Fruit fly (Drosophila melanogaster): ENCODE measurements around the gene alphaTub85E.

Gene alphaTub85E

dm6 chr3R:9770127-9770526, 37.1 kb upstream of the alphaTub85E start (continued):
- TF ChIP-seq CG13775 (GFP tag; optimal IDR thresholded peaks at IDR 0.05) (no peak), chif (GFP tag; optimal IDR thresholded peaks at IDR 0.05) (no peak), E2f2 (GFP tag; IDR thresholded peaks at IDR 0.05) (no peak), psq (GFP tag; optimal IDR thresholded peaks at IDR 0.05) (no peak), Six4 (GFP tag; optimal IDR thresholded peaks at IDR 0.05) (no peak), CG7271 (tag; optimal IDR thresholded peaks at IDR 0.05) (no peak), wdn (GFP tag; IDR thresholded peaks at IDR 0.05) (no peak), CG34224 (GFP tag; IDR thresholded peaks at IDR 0.05; ENCODE audit: partially characterized antibody) (0 out of 3 replicates have a peak, but pooled peaks have one; percentile 26), Ada2b (GFP tag; IDR thresholded peaks at IDR 0.05) (no peak), CG8359 (GFP tag; optimal IDR thresholded peaks at IDR 0.05; ENCODE audit: borderline replicate concordance) (no peak), CG3847 (GFP tag; IDR thresholded peaks at IDR 0.05) (no peak), Hey (tag; optimal IDR thresholded peaks at IDR 0.05) (no peak), CG16863 (GFP tag; optimal IDR thresholded peaks at IDR 0.05) (no peak), onecut (GFP tag; IDR thresholded peaks at IDR 0.05) (no peak), Aef1 (GFP tag; IDR thresholded peaks at IDR 0.05) (no peak), so (GFP tag; IDR thresholded peaks at IDR 0.05) (no peak), CG12769 (tag; optimal IDR thresholded peaks at IDR 0.05) (peak; percentile 80), Max (GFP tag; optimal IDR thresholded peaks at IDR 0.05) (no peak), Ets97D (GFP tag; optimal IDR thresholded peaks at IDR 0.05) (no peak), CG10209 (GFP tag; optimal IDR thresholded peaks at IDR 0.05) (no peak), lab (GFP tag; optimal IDR thresholded peaks at IDR 0.05) (peak; percentile 7), ERR (GFP tag; optimal IDR thresholded peaks at IDR 0.05) (no peak), CG11456 (GFP tag; IDR thresholded peaks at IDR 0.05) (no peak), HmgD (GFP tag; optimal IDR thresholded peaks at IDR 0.05) (no peak), Trl (optimal IDR thresholded peaks at IDR 0.05) (peak in 1 of 2 experiments; percentile 56), Trl (GFP tag; optimal IDR thresholded peaks at IDR 0.05) (no peak), CG17361 (GFP tag; IDR thresholded peaks at IDR 0.05) (no peak), Med (GFP tag) (peak; percentile 51), CG31388 (GFP tag; optimal IDR thresholded peaks at IDR 0.05) (no peak), MESR4 (GFP tag; optimal IDR thresholded peaks at IDR 0.05) (no peak), ftz-f1 (GFP tag; optimal IDR thresholded peaks at IDR 0.05) (peak; percentile 37), CG30403 (GFP tag; optimal IDR thresholded peaks at IDR 0.05) (no peak), pan (optimal IDR thresholded peaks at IDR 0.05) (no peak), pan (GFP tag; optimal IDR thresholded peaks at IDR 0.05 in 1 of 2, IDR thresholded peaks at IDR 0.05 in 1 of 2) (no peak), CG13624 (GFP tag; optimal IDR thresholded peaks at IDR 0.05) (peak; percentile 30), CG10543 (GFP tag; optimal IDR thresholded peaks at IDR 0.05) (peak; percentile 72), CG6654 (GFP tag; optimal IDR thresholded peaks at IDR 0.05) (no peak), eve (GFP tag; optimal IDR thresholded peaks at IDR 0.05) (no peak), Oli (tag; optimal IDR thresholded peaks at IDR 0.05) (no peak), nerfin-1 (tag; optimal IDR thresholded peaks at IDR 0.05) (no peak), Bteb2 (GFP tag; optimal IDR thresholded peaks at IDR 0.05) (no peak), CG9215 (GFP tag; IDR thresholded peaks at IDR 0.05) (no peak), nau (GFP tag; optimal IDR thresholded peaks at IDR 0.05) (peak; percentile 30), Hsf (GFP tag; optimal IDR thresholded peaks at IDR 0.05) (no peak), tna (GFP tag; IDR thresholded peaks at IDR 0.05; ENCODE audit: partially characterized antibody) (no peak), zf30C (GFP tag; optimal IDR thresholded peaks at IDR 0.05) (no peak), Dek (tag; optimal IDR thresholded peaks at IDR 0.05) (no peak), Gug (GFP tag; IDR thresholded peaks at IDR 0.05) (no peak), NC2β (GFP tag; optimal IDR thresholded peaks at IDR 0.05) (no peak), CG6765 (GFP tag; optimal IDR thresholded peaks at IDR 0.05) (no peak), croc (GFP tag; conservative IDR thresholded peaks at IDR 0.05) (no peak), HLHmδ (GFP tag; optimal IDR thresholded peaks at IDR 0.05) (no peak), fd64A (GFP tag; optimal IDR thresholded peaks at IDR 0.05) (no peak)

Measured in whole organism, embryonic.